Worm (Caenorhabditis elegans): ENCODE measurements around the gene R10E4.3.

- TF ChIP-seq W03F9.2 (tag; optimal IDR thresholded peaks at IDR 0.05) = no peak
- no peak for TF ChIP-seq dao-5 (tag; optimal IDR thresholded peaks at IDR 0.05)
- no peak for TF ChIP-seq him-1 (tag; optimal IDR thresholded peaks at IDR 0.05)
Measured at ce11 chrIII:4330984-4331383, 43.7 kb upstream of the R10E4.3 start, which contains the start of gene gly-6.

Measured in whole organism, L4/young adult.